Fruit fly (Drosophila melanogaster) whole organism, embryonic: Measurements from ENCODE around the gene eIF2Bepsilon.

Experiments
- Abd-B ChIP-seq: fragments of 200-800 bp; sonication (Bioruptor generic); optimal IDR thresholded peaks from 2 replicates; lab custom pipeline; 2018; ENCODE audit warnings: missing biosample characterization, mild to moderate bottlenecking, missing genetic modification characterization, moderate library complexity
- B-H2 ChIP-seq: fragments of 200-800 bp; sonication (Bioruptor generic); optimal IDR thresholded peaks from 2 replicates; lab custom pipeline; 2018; ENCODE audit warnings: missing biosample characterization, mild to moderate bottlenecking, missing genetic modification characterization
- CG1024 ChIP-seq: fragments of 200-800 bp; sonication (Bioruptor generic); IDR thresholded peaks from 2 replicates; pipeline ENCODE4 v1.3.6; 2022; ENCODE audit warnings: missing biosample characterization, missing genetic modification characterization
- CG11723 ChIP-seq: fragments of 200-800 bp; sonication (Bioruptor generic); optimal IDR thresholded peaks from 2 replicates; lab custom pipeline; 2017; ENCODE audit warnings: missing biosample characterization, mild to moderate bottlenecking, missing genetic modification characterization
- CG12104 ChIP-seq: fragments of 200-800 bp; sonication (Bioruptor generic); optimal IDR thresholded peaks from 3 replicates; lab custom pipeline; 2016; ENCODE audit warnings: missing biosample characterization, missing genetic modification characterization
- CG13775 ChIP-seq: fragments of 200-800 bp; sonication (Bioruptor generic); optimal IDR thresholded peaks from 3 replicates; lab custom pipeline; 2017; ENCODE audit warnings: missing biosample characterization, mild to moderate bottlenecking, missing genetic modification characterization
- CG15601 ChIP-seq: fragments of 200-800 bp; sonication (Bioruptor generic); optimal IDR thresholded peaks from 3 replicates; lab custom pipeline; 2019; ENCODE audit warnings: missing biosample characterization, mild to moderate bottlenecking, missing genetic modification characterization, moderate library complexity
- CG16815 ChIP-seq: fragments of 200-800 bp; sonication (Bioruptor generic); optimal IDR thresholded peaks from 3 replicates; lab custom pipeline; 2017; ENCODE audit warnings: missing biosample characterization, mild to moderate bottlenecking, missing genetic modification characterization
- CG16863 ChIP-seq: fragments of 200-800 bp; sonication (Bioruptor generic); optimal IDR thresholded peaks from 3 replicates; lab custom pipeline; 2016; ENCODE audit warnings: missing biosample characterization, missing genetic modification characterization
- CG17568 ChIP-seq: fragments of 200-800 bp; sonication (Bioruptor generic); optimal IDR thresholded peaks from 2 replicates; lab custom pipeline; 2018; ENCODE audit warnings: missing biosample characterization, mild to moderate bottlenecking, missing genetic modification characterization, moderate library complexity
- CG34422 ChIP-seq: fragments of 200-800 bp; sonication (Bioruptor generic); IDR thresholded peaks from 3 replicates; pipeline ENCODE4 v1.3.6; 2022; ENCODE audit warnings: missing biosample characterization, missing genetic modification characterization
- CG7745 ChIP-seq: fragments of 200-800 bp; sonication (Bioruptor generic); optimal IDR thresholded peaks from 2 replicates; lab custom pipeline; 2018; ENCODE audit warnings: missing biosample characterization, mild to moderate bottlenecking, missing genetic modification characterization, moderate library complexity
- CG8089 ChIP-seq: fragments of 200-800 bp; sonication (Bioruptor generic); optimal IDR thresholded peaks from 3 replicates; lab custom pipeline; 2016; ENCODE audit warnings: missing biosample characterization, missing genetic modification characterization
- CG9215 ChIP-seq: fragments of 200-800 bp; sonication (Bioruptor generic); IDR thresholded peaks from 2 replicates; pipeline ENCODE4 v1.3.6; 2022; ENCODE audit warnings: missing biosample characterization, missing genetic modification characterization
- Camta ChIP-seq: fragments of 200-800 bp; sonication (Bioruptor generic); optimal IDR thresholded peaks from 2 replicates; lab custom pipeline; 2016; ENCODE audit warnings: missing biosample characterization, missing genetic modification characterization
- Dll ChIP-seq: fragments of 200-800 bp; sonication (Bioruptor generic); IDR thresholded peaks from 4 replicates; pipeline ENCODE4 v1.3.6; 2022; ENCODE audit warnings: missing biosample characterization, missing genetic modification characterization; ENCODE audit not compliant: partially characterized antibody
- Doc3 ChIP-seq: fragments of 200-800 bp; sonication (Bioruptor generic); IDR thresholded peaks from 3 replicates; pipeline ENCODE4 v1.3.6; 2022; ENCODE audit warnings: missing biosample characterization, missing genetic modification characterization; ENCODE audit not compliant: partially characterized antibody
- Drgx ChIP-seq: fragments of 200-800 bp; sonication (Bioruptor generic); IDR thresholded peaks from 2 replicates; pipeline ENCODE4 v1.3.6; 2022; ENCODE audit warnings: missing biosample characterization, missing genetic modification characterization
- HLH4C ChIP-seq: fragments of 200-800 bp; sonication (Bioruptor generic); IDR thresholded peaks from 3 replicates; pipeline ENCODE4 v1.3.6; 2022; ENCODE audit warnings: missing biosample characterization, missing genetic modification characterization; ENCODE audit not compliant: partially characterized antibody
- Hey ChIP-seq: fragments of 200-800 bp; sonication (Bioruptor generic); optimal IDR thresholded peaks from 3 replicates; lab custom pipeline; 2018; ENCODE audit warnings: missing biosample characterization, mild to moderate bottlenecking, missing genetic modification characterization
- Hmx ChIP-seq: fragments of 200-800 bp; sonication (Bioruptor generic); optimal IDR thresholded peaks from 2 replicates; lab custom pipeline; 2016; ENCODE audit warnings: missing biosample characterization, missing genetic modification characterization
- Lpt ChIP-seq: fragments of >200 bp; optimal IDR thresholded peaks from 2 replicates; lab custom pipeline; 2018; ENCODE audit warnings: missing biosample characterization, missing genetic modification characterization
- Optix ChIP-seq: fragments of 200-800 bp; sonication (Bioruptor generic); IDR thresholded peaks from 3 replicates; pipeline ENCODE4 v1.3.6; 2022; ENCODE audit warnings: missing biosample characterization, missing genetic modification characterization
- PHDP ChIP-seq: fragments of 200-800 bp; sonication (Bioruptor generic); optimal IDR thresholded peaks from 3 replicates; lab custom pipeline; 2018; ENCODE audit warnings: missing biosample characterization, mild to moderate bottlenecking, missing genetic modification characterization, moderate library complexity
- Ptx1 ChIP-seq: fragments of 200-800 bp; sonication (Bioruptor generic); IDR thresholded peaks from 2 replicates; pipeline ENCODE4 v1.3.6; 2022; ENCODE audit warnings: missing biosample characterization, missing genetic modification characterization
- Xrp1 ChIP-seq: fragments of 200-800 bp; sonication (Bioruptor generic); IDR thresholded peaks from 2 replicates; pipeline ENCODE4 v1.3.6; 2022; ENCODE audit warnings: missing biosample characterization, missing genetic modification characterization
- al ChIP-seq: fragments of 200-800 bp; sonication (Bioruptor generic); IDR thresholded peaks from 2 replicates; pipeline ENCODE4 v1.3.6; 2022; ENCODE audit warnings: missing biosample characterization, missing genetic modification characterization
- amos ChIP-seq: fragments of 200-800 bp; sonication (Bioruptor generic); IDR thresholded peaks from 2 replicates; pipeline ENCODE4 v1.3.6; 2022; ENCODE audit warnings: missing biosample characterization, missing genetic modification characterization; ENCODE audit not compliant: partially characterized antibody
- ato ChIP-seq: fragments of 200-800 bp; sonication (Bioruptor generic); IDR thresholded peaks from 2 replicates; pipeline ENCODE4 v1.3.6; 2022; ENCODE audit warnings: missing biosample characterization, missing genetic modification characterization; ENCODE audit not compliant: partially characterized antibody
- crol ChIP-seq: fragments of 200-800 bp; sonication (Bioruptor generic); IDR thresholded peaks from 2 replicates; pipeline ENCODE4 v1.3.6; 2022; ENCODE audit warnings: missing biosample characterization, missing genetic modification characterization
- emc ChIP-seq: fragments of 200-800 bp; sonication (Bioruptor generic); optimal IDR thresholded peaks from 2 replicates; lab custom pipeline; 2016; ENCODE audit warnings: missing biosample characterization, missing genetic modification characterization
- ewg ChIP-seq: fragments of 200-800 bp; sonication (Bioruptor generic); optimal IDR thresholded peaks from 3 replicates; lab custom pipeline; 2017; ENCODE audit warnings: mild to moderate bottlenecking, missing biosample characterization, missing genetic modification reagents, missing genetic modification characterization
- fru ChIP-seq: fragments of >200 bp; optimal IDR thresholded peaks from 2 replicates; lab custom pipeline; 2017
- ftz-f1 ChIP-seq: fragments of 200-800 bp; sonication (Bioruptor generic); optimal IDR thresholded peaks from 2 replicates; lab custom pipeline; 2016; ENCODE audit warnings: missing biosample characterization, missing genetic modification characterization
- h ChIP-seq: fragments of >200 bp; optimal IDR thresholded peaks from 2 replicates; lab custom pipeline; 2017
- lola ChIP-seq, 3 experiments: fragments of >200 bp in 2 of 3; fragments of 200-800 bp in 1 of 3; sonication (Bioruptor generic) in 1 of 3; optimal IDR thresholded peaks; 2 replicates each; lab custom pipeline; 2017 to 2019; ENCODE audit warnings: missing biosample characterization in 3 of 3, missing genetic modification characterization in 3 of 3, mild to moderate bottlenecking in 1 of 3, moderate library complexity in 1 of 3
- lov ChIP-seq, 2 experiments: fragments of 200-800 bp in 1 of 2; fragments of >200 bp in 1 of 2; sonication (Bioruptor generic) in 1 of 2; IDR thresholded peaks in 1 of 2; optimal IDR thresholded peaks in 1 of 2; 2 replicates in 1 of 2; 3 replicates in 1 of 2; pipeline versions ENCODE4 v1.3.6 to Lab custom; 2017 to 2022; ENCODE audit warnings: missing biosample characterization in 1 of 2, missing genetic modification characterization in 1 of 2
- luna ChIP-seq: fragments of 200-800 bp; sonication (Bioruptor generic); optimal IDR thresholded peaks from 2 replicates; lab custom pipeline; 2016; ENCODE audit warnings: missing biosample characterization, missing genetic modification characterization
- peb ChIP-seq: fragments of 200-800 bp; sonication (Bioruptor generic); IDR thresholded peaks from 2 replicates; pipeline ENCODE4 v1.3.6; 2022; ENCODE audit warnings: missing biosample characterization, missing genetic modification characterization
- sc ChIP-seq, 3 experiments: fragments of >200 bp in 2 of 3; fragments of 200-800 bp in 1 of 3; sonication (Bioruptor generic) in 1 of 3; optimal IDR thresholded peaks; 2 replicates in 2 of 3; 3 replicates in 1 of 3; lab custom pipeline; 2017; ENCODE audit warnings: mild to moderate bottlenecking in 1 of 3, missing biosample characterization in 1 of 3, missing genetic modification characterization in 1 of 3, missing genetic modification reagents in 1 of 3
- schlank ChIP-seq: fragments of 200-800 bp; sonication (Bioruptor generic); optimal IDR thresholded peaks from 2 replicates; lab custom pipeline; 2018; ENCODE audit warnings: missing biosample characterization, mild to moderate bottlenecking, missing genetic modification characterization
- sim ChIP-seq: fragments of 200-800 bp; sonication (Bioruptor generic); IDR thresholded peaks from 2 replicates; pipeline ENCODE4 v1.3.6; 2022; ENCODE audit warnings: missing biosample characterization, missing genetic modification characterization
- sima ChIP-seq: fragments of 200-800 bp; sonication (Bioruptor generic); optimal IDR thresholded peaks from 2 replicates; lab custom pipeline; 2016; ENCODE audit warnings: missing biosample characterization, missing genetic modification characterization
- tap ChIP-seq: fragments of 200-800 bp; optimal IDR thresholded peaks from 3 replicates; lab custom pipeline; 2019; ENCODE audit warnings: missing biosample characterization, mild to moderate bottlenecking, missing genetic modification characterization, moderate library complexity
- tll ChIP-seq, 2 experiments: fragments of 200-800 bp in 1 of 2; fragments of >200 bp in 1 of 2; sonication (Bioruptor generic) in 1 of 2; optimal IDR thresholded peaks; 2 replicates each; lab custom pipeline; 2017 to 2019; ENCODE audit warnings: missing biosample characterization in 2 of 2, missing genetic modification characterization in 2 of 2, mild to moderate bottlenecking in 1 of 2, moderate library complexity in 1 of 2
- toy ChIP-seq: fragments of 200-800 bp; sonication (Bioruptor generic); IDR thresholded peaks from 2 replicates; pipeline ENCODE4 v1.3.6; 2022; ENCODE audit warnings: missing biosample characterization, missing genetic modification characterization
- ttk ChIP-seq: fragments of 200-800 bp; sonication (Bioruptor generic); IDR thresholded peaks from 2 replicates; pipeline ENCODE4 v2.1.2; 2022; ENCODE audit warnings: missing biosample characterization, missing genetic modification characterization
- tx ChIP-seq: fragments of 200-800 bp; sonication (Bioruptor generic); optimal IDR thresholded peaks from 2 replicates; lab custom pipeline; 2016; ENCODE audit warnings: missing biosample characterization, missing genetic modification characterization
- wek ChIP-seq: fragments of 200-800 bp; sonication (Bioruptor generic); optimal IDR thresholded peaks from 3 replicates; lab custom pipeline; 2018; ENCODE audit warnings: missing biosample characterization, mild to moderate bottlenecking, missing genetic modification characterization, moderate library complexity

The eIF2Bepsilon gene

DNA sequence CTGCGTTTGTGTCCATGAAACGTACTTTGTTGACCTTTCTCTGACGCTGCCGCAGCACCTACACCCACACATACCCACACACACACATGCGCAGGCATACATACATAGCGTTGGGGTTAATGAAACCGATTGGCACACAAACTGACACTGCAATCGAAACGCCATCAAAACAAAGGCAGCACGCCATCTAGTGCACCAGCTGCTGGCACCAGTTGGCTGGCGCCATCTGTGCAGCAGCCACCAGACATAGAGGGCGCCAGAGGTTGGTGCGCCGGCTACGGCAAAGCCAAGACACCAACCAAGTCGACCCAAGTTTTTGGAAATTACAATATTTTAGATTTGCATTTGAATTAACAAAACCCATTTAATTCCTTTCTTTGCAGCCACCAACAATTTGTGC is 30.2 kb upstream of the eIF2Bepsilon start (continued):
- TF ChIP-seq Abd-B (no peak), ato (0 out of 2 replicates have a peak, but pooled peaks have one; percentile 16), toy (GFP tag; lab: Robert Waterston, UW) (no peak), sima (GFP tag; lab: Kevin White, UChicago) (no peak), Drgx (GFP tag; lab: Robert Waterston, UW) (no peak), CG9215 (GFP tag; lab: Robert Waterston, UW) (peak; percentile 77), Hey (no peak), CG15601 (tag; lab: Kevin White, UChicago) (peak; percentile 3), sc (optimal IDR thresholded peaks at IDR 0.05; lab: Kevin White, UChicago) (no peak), sc (GFP tag; optimal IDR thresholded peaks at IDR 0.05; lab: Kevin White, UChicago) (no peak), al (0 out of 2 replicates have a peak, but pooled peaks have one; percentile 20), tll (GFP tag; optimal IDR thresholded peaks at IDR 0.05; lab: Kevin White, UChicago) (no peak), CG34422 (peak; percentile 77), lola (GFP tag; optimal IDR thresholded peaks at IDR 0.05; lab: Kevin White, UChicago) (no peak), wek (GFP tag; lab: Kevin White, UChicago) (no peak), ttk (GFP tag; lab: Robert Waterston, UW) (peak; percentile 71), B-H2 (peak; percentile 26), Dll (GFP tag; lab: Robert Waterston, UW) (no peak), Ptx1 (GFP tag; lab: Robert Waterston, UW) (peak; percentile 88), Doc3 (GFP tag; lab: Robert Waterston, UW) (no peak), CG7745 (tag; lab: Kevin White, UChicago) (no peak), CG8089 (GFP tag; lab: Kevin White, UChicago) (peak; percentile 72), Optix (peak; percentile 46; the same call in 1 of the 3 replicates), emc (GFP tag; lab: Kevin White, UChicago) (peak; percentile 53), fru (lab: Kevin White, UChicago) (no peak), crol (GFP tag; lab: Robert Waterston, UW) (peak; percentile 57), PHDP (tag; lab: Kevin White, UChicago) (no peak), sim (no peak), lov (optimal IDR thresholded peaks at IDR 0.05; lab: Kevin White, UChicago) (no peak), lov (GFP tag; IDR thresholded peaks at IDR 0.05; lab: Robert Waterston, UW) (no peak), Camta (peak; percentile 64), schlank (tag; lab: Kevin White, UChicago) (no peak), ftz-f1 (GFP tag; lab: Kevin White, UChicago) (peak; percentile 61), CG16815 (GFP tag; lab: Kevin White, UChicago) (peak; percentile 62), tx (GFP tag; lab: Kevin White, UChicago) (peak; percentile 48), CG17568 (GFP tag; lab: Kevin White, UChicago) (no peak), ewg (GFP tag; lab: Kevin White, UChicago) (peak; percentile 55), luna (GFP tag; lab: Kevin White, UChicago) (peak; percentile 40), Hmx (GFP tag; lab: Kevin White, UChicago) (no peak), CG13775 (GFP tag; lab: Kevin White, UChicago) (peak; percentile 6), Xrp1 (peak; percentile 28; the same call in 1 of the 2 replicates), tap (tag; lab: Kevin White, UChicago) (no peak), CG12104 (GFP tag; lab: Kevin White, UChicago) (no peak), CG11723 (GFP tag; lab: Kevin White, UChicago) (no peak), Lpt (no peak), HLH4C (no peak), h (no peak), CG1024 (GFP tag; lab: Robert Waterston, UW) (peak; percentile 47; the same call in 1 of the 2 replicates), CG16863 (GFP tag; lab: Kevin White, UChicago) (peak; percentile 52), peb (0 out of 2 replicates have a peak, but pooled peaks have one; percentile 23), amos (no peak)
